Fruit fly (Drosophila melanogaster): Measurements from ENCODE around the gene Ilp5.

The Ilp5 gene

dm6 chr3L:9775728-9776127 is 48.0 kb downstream of the Ilp5 start:
- TF ChIP-seq Clk (GFP tag; optimal IDR thresholded peaks at IDR 0.05) (no peak), CG5204 (GFP tag; optimal IDR thresholded peaks at IDR 0.05) (no peak), Crg-1 (GFP tag; optimal IDR thresholded peaks at IDR 0.05) (no peak), Hr96 (GFP tag; optimal IDR thresholded peaks at IDR 0.05) (no peak), cic (GFP tag; optimal IDR thresholded peaks at IDR 0.05) (no peak), toe (GFP tag; optimal IDR thresholded peaks at IDR 0.05) (no peak), CG33017 (tag; optimal IDR thresholded peaks at IDR 0.05) (no peak), cnc (optimal IDR thresholded peaks at IDR 0.05) (no peak), kay (GFP tag; ENCODE audit: borderline replicate concordance) (no peak)

Measured in whole organism, adult.